Worm (Caenorhabditis elegans): ENCODE data around the gene F56A8.3.

DNA sequence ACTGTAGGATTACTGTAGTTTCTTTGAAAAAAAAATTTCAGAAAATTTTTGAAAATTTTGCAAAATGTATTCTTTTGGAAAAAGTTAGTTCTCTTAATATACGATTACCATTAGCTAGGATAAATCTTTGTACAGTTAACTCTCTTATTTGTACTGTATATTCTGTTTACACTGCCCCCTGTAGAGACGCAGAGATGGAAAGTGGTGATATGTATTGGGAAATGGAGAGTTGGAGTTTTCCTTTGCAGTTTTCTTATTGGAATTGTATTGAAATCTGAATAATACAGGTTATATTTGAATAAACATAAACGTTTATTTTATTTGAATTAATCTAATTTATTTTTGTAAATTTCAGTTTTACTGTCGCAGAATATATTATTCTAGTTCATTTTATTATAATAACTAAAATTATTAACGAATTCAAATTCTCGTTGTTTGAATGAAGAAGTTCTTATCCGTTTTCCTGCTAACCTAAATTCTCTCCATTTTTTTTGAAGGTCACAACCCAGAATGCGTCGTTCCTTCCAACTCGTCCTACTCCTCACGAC, 2.4 kb upstream of the F56A8.3 start, which contains the start of gene F56A8.9:
- TF ChIP-seq jun-1 (tag; optimal IDR thresholded peaks at IDR 0.05), result no peak
- no peak for TF ChIP-seq nhr-20 (tag; optimal IDR thresholded peaks at IDR 0.05)
- TF ChIP-seq C16A3.4 (tag; optimal IDR thresholded peaks at IDR 0.05), result no peak
- TF ChIP-seq lin-39 (tag; optimal IDR thresholded peaks at IDR 0.05), result no peak
- no peak for TF ChIP-seq unc-62 (GFP tag; optimal IDR thresholded peaks at IDR 0.05)
- TF ChIP-seq rnt-1 (tag; optimal IDR thresholded peaks at IDR 0.05), result no peak
- TF ChIP-seq ceh-82 (tag; optimal IDR thresholded peaks at IDR 0.05), result no peak
- TF ChIP-seq nhr-85 (tag), result no peak
- no peak for TF ChIP-seq lir-3 (tag; optimal IDR thresholded peaks at IDR 0.05; ENCODE audit: poor library complexity)
- TF ChIP-seq alr-1 (tag; optimal IDR thresholded peaks at IDR 0.05; ENCODE audit: borderline replicate concordance), result no peak
- no peak for TF ChIP-seq fos-1 (tag; optimal IDR thresholded peaks at IDR 0.05)
- no peak for TF ChIP-seq fkh-4 (tag; optimal IDR thresholded peaks at IDR 0.05; ENCODE audit: borderline replicate concordance)
- TF ChIP-seq unc-86 (tag; optimal IDR thresholded peaks at IDR 0.05), result no peak
- TF ChIP-seq nhr-28 (tag; optimal IDR thresholded peaks at IDR 0.05), result no peak
